Fruit fly (Drosophila melanogaster): ENCODE results near the gene CG31253.

The CG31253 gene

DNA sequence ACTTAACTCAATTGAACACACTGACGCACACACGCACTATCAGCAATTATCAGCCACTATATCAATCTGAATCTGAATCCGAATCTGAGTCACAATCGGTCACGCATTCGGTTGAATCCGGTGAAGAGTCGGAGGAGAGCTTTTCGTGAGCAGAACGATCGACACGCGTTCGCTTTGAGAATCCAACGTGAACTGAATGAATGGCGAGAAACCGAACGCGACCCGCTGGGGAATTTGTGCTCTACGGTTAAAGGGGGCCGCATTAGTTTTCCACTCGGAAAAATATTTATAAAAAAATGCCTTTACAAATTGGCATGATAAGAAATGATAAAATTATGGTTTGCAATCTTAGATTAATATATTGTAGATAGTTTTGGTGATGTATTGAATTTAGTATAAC lies 27.8 kb upstream of the CG31253 start, which contains the start of gene betaTub97EF (continued):
- no peak for TF ChIP-seq MTF-1 (GFP tag; optimal IDR thresholded peaks at IDR 0.05; ENCODE audit: borderline replicate concordance)
- peak; percentile 74 for TF ChIP-seq Med (GFP tag)
- TF ChIP-seq TFAM (GFP tag; optimal IDR thresholded peaks at IDR 0.05): no peak
- TF ChIP-seq klu (GFP tag; IDR thresholded peaks at IDR 0.05): no peak
- TF ChIP-seq CG11456 (GFP tag; IDR thresholded peaks at IDR 0.05): peak; percentile 59; the same call in 1 of the 3 replicates
- no peak for TF ChIP-seq sr (GFP tag; IDR thresholded peaks at IDR 0.05)
- TF ChIP-seq pum (GFP tag; optimal IDR thresholded peaks at IDR 0.05): no peak
- no peak for TF ChIP-seq zfh2 (GFP tag; optimal IDR thresholded peaks at IDR 0.05)
- TF ChIP-seq CG2678 (tag; optimal IDR thresholded peaks at IDR 0.05): no peak
- TF ChIP-seq CG14667 (GFP tag; IDR thresholded peaks at IDR 0.05): no peak
- TF ChIP-seq CG8924 (tag; optimal IDR thresholded peaks at IDR 0.05): no peak
- TF ChIP-seq CG1832 (GFP tag; optimal IDR thresholded peaks at IDR 0.05): no peak
- no peak for TF ChIP-seq crc (GFP tag; optimal IDR thresholded peaks at IDR 0.05)
- no peak for TF ChIP-seq Fer2 (tag; optimal IDR thresholded peaks at IDR 0.05)
- TF ChIP-seq mam (GFP tag; optimal IDR thresholded peaks at IDR 0.05): no peak
- no peak for TF ChIP-seq eve (GFP tag; optimal IDR thresholded peaks at IDR 0.05)
- TF ChIP-seq cwo (GFP tag; optimal IDR thresholded peaks at IDR 0.05): no peak
- no peak for TF ChIP-seq BEAF-32 (GFP tag; optimal IDR thresholded peaks at IDR 0.05)
- TF ChIP-seq Sry-β (GFP tag; optimal IDR thresholded peaks at IDR 0.05): no peak
- TF ChIP-seq amos (GFP tag; IDR thresholded peaks at IDR 0.05; ENCODE audit: partially characterized antibody): no peak; the same call in 1 of the 2 replicates
- TF ChIP-seq CG9609 (GFP tag; optimal IDR thresholded peaks at IDR 0.05): no peak
- no peak for TF ChIP-seq CG1529 (GFP tag; optimal IDR thresholded peaks at IDR 0.05)
- TF ChIP-seq ase (GFP tag; IDR thresholded peaks at IDR 0.05): 0 out of 3 replicates have a peak, but pooled peaks have one; percentile 8
- no peak for TF ChIP-seq CG6683 (GFP tag; optimal IDR thresholded peaks at IDR 0.05)
- TF ChIP-seq CG10959 (GFP tag; IDR thresholded peaks at IDR 0.05): no peak
- TF ChIP-seq HmgZ (tag; optimal IDR thresholded peaks at IDR 0.05): peak; percentile 29
- no peak for TF ChIP-seq Blimp-1 (GFP tag; optimal IDR thresholded peaks at IDR 0.05)
- no peak for TF ChIP-seq ap (GFP tag; IDR thresholded peaks at IDR 0.05)
- TF ChIP-seq CG16813 (GFP tag; IDR thresholded peaks at IDR 0.05; ENCODE audit: partially characterized antibody): no peak
- no peak for TF ChIP-seq CG34376 (GFP tag; optimal IDR thresholded peaks at IDR 0.05)
- no peak for TF ChIP-seq CG14050 (GFP tag; IDR thresholded peaks at IDR 0.05)
- 0 out of 2 replicates have a peak, but pooled peaks have one; percentile 11 for TF ChIP-seq sob (GFP tag; IDR thresholded peaks at IDR 0.05)
- 0 out of 2 replicates have a peak, but pooled peaks have one; percentile 7 for TF ChIP-seq CG32767 (GFP tag; IDR thresholded peaks at IDR 0.05)
- peak; percentile 15; the same call in 1 of the 3 replicates for TF ChIP-seq otp (GFP tag; IDR thresholded peaks at IDR 0.05)
- TF ChIP-seq insv (GFP tag; optimal IDR thresholded peaks at IDR 0.05): no peak
- TF ChIP-seq lov (optimal IDR thresholded peaks at IDR 0.05): no peak
- TF ChIP-seq lov (GFP tag; IDR thresholded peaks at IDR 0.05): no peak
- TF ChIP-seq CG16863 (GFP tag; optimal IDR thresholded peaks at IDR 0.05): no peak
- no peak for TF ChIP-seq CG12391 (tag; optimal IDR thresholded peaks at IDR 0.05)
- TF ChIP-seq Rx (GFP tag; IDR thresholded peaks at IDR 0.05): no peak
- 0 out of 3 replicates have a peak, but pooled peaks have one; percentile 15 for TF ChIP-seq zfh1 (GFP tag; IDR thresholded peaks at IDR 0.05)
- no peak for TF ChIP-seq CG10543 (GFP tag; optimal IDR thresholded peaks at IDR 0.05)
- TF ChIP-seq CG11723 (GFP tag; optimal IDR thresholded peaks at IDR 0.05): no peak
- no peak for TF ChIP-seq Adf1 (GFP tag; IDR thresholded peaks at IDR 0.05)
- TF ChIP-seq pnt (GFP tag; optimal IDR thresholded peaks at IDR 0.05): no peak
- TF ChIP-seq CG10366 (GFP tag; IDR thresholded peaks at IDR 0.05): peak; percentile 30; the same call in 1 of the 2 replicates
- no peak for TF ChIP-seq Dfd (GFP tag; optimal IDR thresholded peaks at IDR 0.05)
- TF ChIP-seq tgo (GFP tag; IDR thresholded peaks at IDR 0.05): no peak
- TF ChIP-seq CG13624 (GFP tag; optimal IDR thresholded peaks at IDR 0.05): no peak
- TF ChIP-seq sd (tag; optimal IDR thresholded peaks at IDR 0.05): peak; percentile 54
- no peak for TF ChIP-seq CG10321 (GFP tag; IDR thresholded peaks at IDR 0.05)
- no peak for TF ChIP-seq CG12236 (GFP tag; optimal IDR thresholded peaks at IDR 0.05)
